Worm (Caenorhabditis elegans) whole organism, mixed stage, embryonic: ENCODE data around the gene dsl-7.

Experiments
- ces-1 ChIP-seq: fragments of 150-350 bp; optimal IDR thresholded peaks from 2 replicates; lab custom pipeline; 2014; ENCODE audit warnings: missing biosample characterization, missing genetic modification reagents, missing genetic modification characterization
- elt-1 ChIP-seq: sonication (generic microtip); optimal IDR thresholded peaks from 2 replicates; lab custom pipeline; 2017; ENCODE audit warnings: missing genetic modification characterization, mild to moderate bottlenecking, missing compliant biosample characterization, antibody characterized with exemption, moderate library complexity, borderline replicate concordance; ENCODE audit not compliant: insufficient read depth
- mls-2 ChIP-seq: sonication (generic microtip); optimal IDR thresholded peaks from 2 replicates; lab custom pipeline; 2016; ENCODE audit warnings: mild to moderate bottlenecking, missing genetic modification characterization, moderate library complexity, missing compliant biosample characterization
- nhr-12 ChIP-seq: fragments of 150-350 bp; optimal IDR thresholded peaks from 2 replicates; lab custom pipeline; 2014; ENCODE audit warnings: missing biosample characterization, missing genetic modification characterization
- nhr-237 ChIP-seq: fragments of 150-350 bp; optimal IDR thresholded peaks from 2 replicates; lab custom pipeline; 2014; ENCODE audit warnings: missing biosample characterization, missing genetic modification characterization
- nhr-28 ChIP-seq: fragments of 150-350 bp; optimal IDR thresholded peaks from 2 replicates; lab custom pipeline; 2014; ENCODE audit warnings: missing biosample characterization, missing genetic modification characterization
- nhr-76 ChIP-seq: sonication (generic microtip); optimal IDR thresholded peaks from 2 replicates; lab custom pipeline; 2017; ENCODE audit warnings: missing biosample characterization, missing genetic modification characterization
- snpc-4 ChIP-seq: fragments of 150-350 bp; optimal IDR thresholded peaks from 2 replicates; lab custom pipeline; 2014; ENCODE audit warnings: missing biosample characterization, missing genetic modification characterization
- unc-39 ChIP-seq: fragments of 150-350 bp; optimal IDR thresholded peaks from 2 replicates; lab custom pipeline; 2014; ENCODE audit warnings: missing biosample characterization, missing genetic modification characterization
- ztf-11 ChIP-seq: fragments of 150-350 bp; optimal IDR thresholded peaks from 2 replicates; lab custom pipeline; 2014; ENCODE audit warnings: missing biosample characterization, missing genetic modification characterization

ce11 chrV:12954261-12954660, 38.7 kb upstream of the dsl-7 start:
- TF ChIP-seq mls-2 (tag; lab: Kevin White, UChicago) (no peak), snpc-4 (tag; lab: Kevin White, UChicago) (no peak), ztf-11 (tag; lab: Kevin White, UChicago) (no peak), nhr-76 (tag; lab: Kevin White, UChicago) (no peak), nhr-12 (tag; lab: Kevin White, UChicago) (no peak), nhr-28 (no peak), elt-1 (no peak), ces-1 (GFP tag; lab: Kevin White, UChicago) (no peak), unc-39 (tag; lab: Kevin White, UChicago) (no peak), nhr-237 (tag; lab: Kevin White, UChicago) (no peak)
